Fruit fly (Drosophila melanogaster) whole organism, adult: ENCODE measurements around the gene Ac76E.

ENCODE experiments used
- CG11617 ChIP-seq: fragments of 200-800 bp; sonication (Bioruptor generic); optimal IDR thresholded peaks from 2 replicates; lab custom pipeline; 2017; ENCODE audit warnings: mild to moderate bottlenecking, missing biosample characterization, missing genetic modification reagents, missing genetic modification characterization
- CG12768 ChIP-seq: fragments of 200-800 bp; sonication (Bioruptor generic); optimal IDR thresholded peaks from 2 replicates; lab custom pipeline; 2017; ENCODE audit warnings: missing biosample characterization, missing genetic modification characterization, mild to moderate bottlenecking, moderate library complexity, missing genetic modification reagents
- CG14711 ChIP-seq: fragments of 200-800 bp; sonication (Bioruptor generic); optimal IDR thresholded peaks from 2 replicates; lab custom pipeline; 2018; ENCODE audit warnings: missing biosample characterization, mild to moderate bottlenecking, missing genetic modification characterization, moderate library complexity
- CG1620 ChIP-seq: fragments of 200-800 bp; sonication (Bioruptor generic); optimal IDR thresholded peaks from 2 replicates; lab custom pipeline; 2016; ENCODE audit warnings: missing biosample characterization, missing genetic modification characterization
- CG33017 ChIP-seq: fragments of 200-800 bp; sonication (Bioruptor generic); optimal IDR thresholded peaks from 2 replicates; lab custom pipeline; 2018; ENCODE audit warnings: missing biosample characterization, mild to moderate bottlenecking, missing genetic modification characterization, moderate library complexity
- CG5204 ChIP-seq: fragments of 200-800 bp; sonication (Bioruptor generic); optimal IDR thresholded peaks from 2 replicates; lab custom pipeline; 2016; ENCODE audit warnings: missing biosample characterization, missing genetic modification characterization
- CG7045 ChIP-seq: fragments of 200-800 bp; sonication (Bioruptor generic); optimal IDR thresholded peaks from 2 replicates; lab custom pipeline; 2017; ENCODE audit warnings: missing biosample characterization, mild to moderate bottlenecking, missing genetic modification characterization
- CG7101 ChIP-seq: fragments of 200-800 bp; sonication (Bioruptor generic); optimal IDR thresholded peaks from 2 replicates; lab custom pipeline; 2018; ENCODE audit warnings: missing biosample characterization, mild to moderate bottlenecking, missing genetic modification characterization, moderate library complexity
- Clk ChIP-seq: fragments of 200-800 bp; sonication (Bioruptor generic); optimal IDR thresholded peaks from 2 replicates; lab custom pipeline; 2017; ENCODE audit warnings: missing biosample characterization, missing genetic modification characterization
- Crg-1 ChIP-seq: fragments of 200-800 bp; sonication (Bioruptor generic); optimal IDR thresholded peaks from 2 replicates; lab custom pipeline; 2016; ENCODE audit warnings: missing biosample characterization, missing genetic modification characterization
- Hr96 ChIP-seq: fragments of 200-800 bp; sonication (Bioruptor generic); optimal IDR thresholded peaks from 2 replicates; lab custom pipeline; 2016; ENCODE audit warnings: missing biosample characterization, missing genetic modification characterization
- Mnt ChIP-seq: fragments of 200-800 bp; sonication (Bioruptor generic); optimal IDR thresholded peaks from 2 replicates; lab custom pipeline; 2016; ENCODE audit warnings: missing biosample characterization, mild to moderate bottlenecking, missing genetic modification characterization
- bab1 ChIP-seq: fragments of 200-800 bp; sonication (Bioruptor generic); optimal IDR thresholded peaks from 3 replicates; lab custom pipeline; 2019; ENCODE audit warnings: missing biosample characterization, mild to moderate bottlenecking, missing genetic modification characterization, moderate library complexity
- cic ChIP-seq: fragments of 200-800 bp; sonication (Bioruptor generic); optimal IDR thresholded peaks from 2 replicates; lab custom pipeline; 2017; ENCODE audit warnings: missing biosample characterization, mild to moderate bottlenecking, missing genetic modification characterization, moderate library complexity
- cnc ChIP-seq, 2 experiments: fragments of >200 bp; optimal IDR thresholded peaks; 2 replicates each; lab custom pipeline; 2017
- kay ChIP-seq: fragments of 200-800 bp; sonication (Bioruptor generic); peaks from one replicate; lab custom pipeline; 2016; ENCODE audit warnings: missing biosample characterization, missing genetic modification characterization, borderline replicate concordance
- ovo ChIP-seq: fragments of 200-800 bp; sonication (Bioruptor generic); optimal IDR thresholded peaks from 2 replicates; lab custom pipeline; 2016; ENCODE audit warnings: missing biosample characterization, missing genetic modification characterization
- pad ChIP-seq: fragments of 200-800 bp; sonication (Bioruptor generic); optimal IDR thresholded peaks from 3 replicates; lab custom pipeline; 2017; ENCODE audit warnings: missing biosample characterization, missing genetic modification characterization, mild to moderate bottlenecking, moderate library complexity, missing genetic modification reagents
- tj ChIP-seq: fragments of 200-800 bp; sonication (Bioruptor generic); optimal IDR thresholded peaks from 3 replicates; lab custom pipeline; 2017; ENCODE audit warnings: missing biosample characterization, mild to moderate bottlenecking, missing genetic modification characterization, moderate library complexity
- toe ChIP-seq: fragments of 200-800 bp; sonication (Bioruptor generic); optimal IDR thresholded peaks from 2 replicates; lab custom pipeline; 2016; ENCODE audit warnings: missing biosample characterization, missing genetic modification characterization

Ac76E gene

dm6 chr3L:19955699-19956098 lies 16.6 kb downstream of the Ac76E start, which contains the start of gene CG42263:
Gene CG42263, minus strand, starts transcription at chr3L:19955799.
- TF ChIP-seq ovo (GFP tag; lab: Kevin White, UChicago) (no peak), cnc (optimal IDR thresholded peaks at IDR 0.05; lab: Kevin White, UChicago) (no peak), kay (GFP tag; lab: Kevin White, UChicago) (no peak)

- TF ChIP-seq kay (GFP tag; lab: Kevin White, UChicago): no peak
- TF ChIP-seq bab1 (GFP tag; lab: Kevin White, UChicago): no peak
- no peak for TF ChIP-seq pad
- no peak for TF ChIP-seq CG1620 (GFP tag; lab: Kevin White, UChicago)
- no peak for TF ChIP-seq Crg-1 (GFP tag; lab: Kevin White, UChicago)
- no peak for TF ChIP-seq Clk (GFP tag; lab: Kevin White, UChicago)
- TF ChIP-seq cnc (optimal IDR thresholded peaks at IDR 0.05; lab: Kevin White, UChicago): no peak
- TF ChIP-seq tj: no peak
- TF ChIP-seq ovo (GFP tag; lab: Kevin White, UChicago): no peak
- TF ChIP-seq CG33017: no peak
- TF ChIP-seq CG12768 (GFP tag; lab: Kevin White, UChicago): no peak
- no peak for TF ChIP-seq CG14711 (tag; lab: Kevin White, UChicago)
- TF ChIP-seq CG7045 (GFP tag; lab: Kevin White, UChicago): no peak
- no peak for TF ChIP-seq cic (GFP tag; lab: Kevin White, UChicago)
- no peak for TF ChIP-seq Mnt
- no peak for TF ChIP-seq CG7101 (tag; lab: Kevin White, UChicago)
- no peak for TF ChIP-seq CG11617 (GFP tag; lab: Kevin White, UChicago)
- TF ChIP-seq toe: no peak
- no peak for TF ChIP-seq Hr96 (GFP tag; lab: Kevin White, UChicago)
Observed at dm6 chr3L:19961805-19962204, 22.7 kb downstream of the Ac76E start.

dm6 chr3L:19968725-19969598 lies 29.9 kb downstream of the Ac76E start:
- TF ChIP-seq CG1620 (GFP tag; lab: Kevin White, UChicago) (no peak), cnc (optimal IDR thresholded peaks at IDR 0.05; lab: Kevin White, UChicago) (no peak), Hr96 (GFP tag; lab: Kevin White, UChicago) (no peak)

dm6 chr3L:19978088-19978487 lies 39.0 kb downstream of the Ac76E start:
- no peak for TF ChIP-seq ovo (GFP tag; lab: Kevin White, UChicago)
- peak; percentile 95 for TF ChIP-seq tj

- TF ChIP-seq kay (GFP tag; lab: Kevin White, UChicago) (no peak), bab1 (GFP tag; lab: Kevin White, UChicago) (peak; percentile 24)
Observed at dm6 chr3L:19979592-19979991, 40.5 kb downstream of the Ac76E start, which contains the start of gene CG14182. Gene CG14182, minus strand, starts transcription at chr3L:19979812.

dm6 chr3L:19981385-19981784 lies 42.3 kb downstream of the Ac76E start, which contains the start of gene CG17732:
Gene CG17732, plus strand, starts transcription at chr3L:19981685.
- TF ChIP-seq Crg-1 (GFP tag; lab: Kevin White, UChicago) (no peak), bab1 (GFP tag; lab: Kevin White, UChicago) (no peak)

- TF ChIP-seq kay (GFP tag; lab: Kevin White, UChicago) (peak; percentile 6), CG1620 (GFP tag; lab: Kevin White, UChicago) (no peak)
Observed at dm6 chr3L:19985768-19986167, 46.7 kb downstream of the Ac76E start, which contains the start of the genes hale and schuy. Gene hale, minus strand, starts transcription at chr3L:19985868. Gene schuy, plus strand, starts transcription at chr3L:19986093.

- TF ChIP-seq Clk (GFP tag; lab: Kevin White, UChicago) (no peak), bab1 (GFP tag; lab: Kevin White, UChicago) (peak; percentile 26), CG14711 (tag; lab: Kevin White, UChicago) (no peak), CG5204 (GFP tag; lab: Kevin White, UChicago) (no peak), Hr96 (GFP tag; lab: Kevin White, UChicago) (no peak), CG1620 (GFP tag; lab: Kevin White, UChicago) (no peak), cnc (optimal IDR thresholded peaks at IDR 0.05; lab: Kevin White, UChicago) (no peak), Crg-1 (GFP tag; lab: Kevin White, UChicago) (no peak), cic (GFP tag; lab: Kevin White, UChicago) (no peak), kay (GFP tag; lab: Kevin White, UChicago) (peak; percentile 0), CG11617 (GFP tag; lab: Kevin White, UChicago) (no peak), CG12768 (GFP tag; lab: Kevin White, UChicago) (no peak), CG7101 (tag; lab: Kevin White, UChicago) (peak; percentile 24)
Observed at dm6 chr3L:19988891-19989290, 49.8 kb downstream of the Ac76E start, which contains the start of gene Csas. Gene Csas, minus strand, starts transcription at chr3L:19988991.
